Worm (Caenorhabditis elegans): ENCODE measurements around the gene dpf-6.

DNA sequence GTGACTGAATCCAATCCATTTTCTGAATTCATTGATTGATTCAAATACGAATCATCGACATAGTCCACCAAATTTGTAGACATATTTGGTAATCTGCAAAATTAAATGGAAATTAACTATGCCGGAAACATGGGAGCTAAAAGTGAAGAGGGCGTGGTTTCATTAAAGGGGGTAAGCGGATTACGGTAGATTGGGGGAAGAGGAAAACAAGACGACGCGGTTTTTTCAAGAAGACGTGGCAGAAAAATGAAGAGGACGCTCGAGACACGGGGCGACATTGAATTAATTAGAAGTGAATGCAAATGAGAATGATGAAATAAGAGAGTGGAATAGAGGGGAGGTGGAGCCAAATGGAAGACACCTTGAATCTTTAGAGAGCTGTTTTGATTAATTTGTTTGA is 41.7 kb upstream of the dpf-6 start, which contains the start of gene npr-17:
- no peak for TF ChIP-seq attf-3 (GFP tag; conservative IDR thresholded peaks at IDR 0.05)
- TF ChIP-seq ekl-4 (GFP tag; IDR thresholded peaks at IDR 0.05) = no peak
- no peak for TF ChIP-seq ztf-25 (GFP tag; IDR thresholded peaks at IDR 0.05)
- no peak for TF ChIP-seq hlh-12 (tag; optimal IDR thresholded peaks at IDR 0.05)
- no peak for TF ChIP-seq aptf-2 (GFP tag; conservative IDR thresholded peaks at IDR 0.05)
- no peak for TF ChIP-seq ets-4 (GFP tag; optimal IDR thresholded peaks at IDR 0.05)
- TF ChIP-seq unc-62 (GFP tag; optimal IDR thresholded peaks at IDR 0.05) = no peak
- TF ChIP-seq Y53G8AR.9 (GFP tag; conservative IDR thresholded peaks at IDR 0.05) = no peak
- no peak for TF ChIP-seq T07F8.4 (tag; optimal IDR thresholded peaks at IDR 0.05)
